Fruit fly (Drosophila melanogaster) whole organism, pupa: ENCODE results near the gene CG32727.

ENCODE experiments used
- CG10348 ChIP-seq: fragments of 200-800 bp; sonication (Bioruptor generic); IDR thresholded peaks from 2 replicates; pipeline ENCODE4 v1.3.6; 2022; ENCODE audit warnings: missing biosample characterization, missing genetic modification characterization
- CG13204 ChIP-seq: fragments of 200-800 bp; sonication (Bioruptor generic); optimal IDR thresholded peaks from 2 replicates; lab custom pipeline; 2018; ENCODE audit warnings: missing biosample characterization, mild to moderate bottlenecking, missing genetic modification characterization, moderate library complexity
- CG32121 ChIP-seq: fragments of 200-800 bp; sonication (Bioruptor generic); IDR thresholded peaks from 2 replicates; pipeline ENCODE4 v1.3.6; 2022; ENCODE audit warnings: missing biosample characterization, missing genetic modification characterization
- CG34367 ChIP-seq: fragments of 200-800 bp; sonication (Bioruptor generic); optimal IDR thresholded peaks from 2 replicates; lab custom pipeline; 2018; ENCODE audit warnings: missing biosample characterization, mild to moderate bottlenecking, missing genetic modification characterization
- CG8301 ChIP-seq: fragments of 200-800 bp; sonication (Bioruptor generic); optimal IDR thresholded peaks from 2 replicates; lab custom pipeline; 2018; ENCODE audit warnings: missing biosample characterization, mild to moderate bottlenecking, missing genetic modification characterization
- CG9948 ChIP-seq: fragments of 200-800 bp; sonication (Bioruptor generic); optimal IDR thresholded peaks from 2 replicates; lab custom pipeline; 2018; ENCODE audit warnings: missing biosample characterization, mild to moderate bottlenecking, missing genetic modification characterization, moderate library complexity
- D1 ChIP-seq: fragments of 200-800 bp; sonication (Bioruptor generic); optimal IDR thresholded peaks from 2 replicates; lab custom pipeline; 2018; ENCODE audit warnings: missing biosample characterization, mild to moderate bottlenecking, missing genetic modification characterization, moderate library complexity
- Pif1A ChIP-seq: fragments of 200-800 bp; sonication (Bioruptor generic); optimal IDR thresholded peaks from 3 replicates; lab custom pipeline; 2016; ENCODE audit warnings: missing biosample characterization, missing genetic modification characterization
- Pif1B ChIP-seq: fragments of 200-800 bp; sonication (Bioruptor generic); optimal IDR thresholded peaks from 3 replicates; lab custom pipeline; 2016; ENCODE audit warnings: missing biosample characterization, missing genetic modification characterization
- Snoo ChIP-seq: fragments of 200-800 bp; sonication (Bioruptor generic); optimal IDR thresholded peaks from 3 replicates; lab custom pipeline; 2017; ENCODE audit warnings: missing biosample characterization, mild to moderate bottlenecking, missing genetic modification characterization, inconsistent platforms
- fd96Ca ChIP-seq: fragments of 200-800 bp; sonication (Bioruptor generic); IDR thresholded peaks from 3 replicates; pipeline ENCODE4 v1.3.6; 2022; ENCODE audit warnings: missing biosample characterization, missing genetic modification characterization
- gl ChIP-seq: fragments of 200-800 bp; sonication (Bioruptor generic); optimal IDR thresholded peaks from 2 replicates; lab custom pipeline; 2018; ENCODE audit warnings: missing biosample characterization, mild to moderate bottlenecking, missing genetic modification characterization

DNA sequence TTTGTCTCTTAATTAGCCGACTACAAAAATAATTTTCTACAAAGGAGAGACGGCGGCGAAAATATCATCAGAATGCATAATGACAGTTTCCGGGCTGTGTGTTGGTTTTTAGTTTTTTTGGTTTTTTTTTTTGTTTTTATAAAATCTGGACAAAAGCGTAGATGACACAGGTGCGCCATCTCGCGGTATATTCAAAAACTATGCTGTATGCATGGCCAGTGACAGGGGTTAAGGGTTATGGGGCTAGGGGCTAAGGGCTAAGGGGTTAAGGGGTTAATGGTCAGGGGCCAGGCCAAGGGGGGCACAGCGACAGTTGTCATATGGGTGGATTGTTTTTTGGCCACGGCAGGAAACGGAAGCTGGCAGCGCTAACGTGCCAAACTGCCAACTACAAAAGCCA, 15.6 kb downstream of the CG32727 start:
- TF ChIP-seq CG8301 (tag; lab: Kevin White, UChicago) (no peak), Pif1B (GFP tag; lab: Kevin White, UChicago) (no peak), CG10348 (GFP tag; lab: Robert Waterston, UW) (no peak), CG9948 (tag; lab: Kevin White, UChicago) (no peak), CG13204 (no peak), gl (no peak), fd96Ca (GFP tag; lab: Robert Waterston, UW) (no peak), CG34367 (tag; lab: Kevin White, UChicago) (no peak), CG32121 (GFP tag; lab: Robert Waterston, UW) (no peak), Pif1A (no peak), D1 (no peak), Snoo (tag; lab: Kevin White, UChicago) (no peak)
